Worm (Caenorhabditis elegans): ENCODE results near the gene Y105C5A.1270.

Gene Y105C5A.1270

DNA sequence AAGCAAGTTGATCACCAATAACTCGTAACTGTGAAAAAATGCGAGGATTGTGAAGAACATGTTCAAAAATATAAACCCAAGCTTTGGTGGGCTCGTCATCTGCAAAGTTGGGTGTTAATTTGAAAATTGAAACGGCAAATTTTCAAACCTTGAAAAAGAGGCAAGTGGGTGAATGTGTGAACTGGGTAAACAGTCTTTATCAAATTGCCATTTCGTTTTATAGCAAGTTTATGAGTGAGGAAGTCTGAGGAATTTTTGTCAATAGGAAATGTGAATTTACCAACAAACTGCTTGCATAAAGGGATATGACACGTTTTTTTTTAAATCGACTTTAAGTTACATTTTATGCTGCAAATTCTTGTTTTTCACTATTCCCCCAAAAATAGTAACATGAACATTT lies at the start of gene Y105C5A.1270:
TSS of gene Y105C5A.1270 (minus strand) at position 101 of the 400 bp plus-strand sequence.
- no peak for TF ChIP-seq sea-1 (GFP tag; conservative IDR thresholded peaks at IDR 0.05)
- TF ChIP-seq hmbx-1 (tag; optimal IDR thresholded peaks at IDR 0.05): no peak
- no peak for TF ChIP-seq hnd-1 (tag; optimal IDR thresholded peaks at IDR 0.05)
- no peak for TF ChIP-seq flt-1 (GFP tag; IDR thresholded peaks at IDR 0.05)
- TF ChIP-seq ets-7 (tag; optimal IDR thresholded peaks at IDR 0.05): no peak
- no peak for TF ChIP-seq F13C5.2 (tag; optimal IDR thresholded peaks at IDR 0.05)
- no peak for TF ChIP-seq hmg-4 (GFP tag; optimal IDR thresholded peaks at IDR 0.05)
- no peak for TF ChIP-seq ama-1 (optimal IDR thresholded peaks at IDR 0.05)
- no peak for TF ChIP-seq ceh-36 (tag; optimal IDR thresholded peaks at IDR 0.05)
- TF ChIP-seq tra-4 (tag; optimal IDR thresholded peaks at IDR 0.05): no peak
- TF ChIP-seq B0310.2 (tag; optimal IDR thresholded peaks at IDR 0.05): no peak
- no peak for TF ChIP-seq pes-1 (GFP tag; IDR thresholded peaks at IDR 0.05)
- no peak for TF ChIP-seq tbx-11 (GFP tag; IDR thresholded peaks at IDR 0.05)
- no peak for TF ChIP-seq scrt-1 (GFP tag; IDR thresholded peaks at IDR 0.05)

DNA sequence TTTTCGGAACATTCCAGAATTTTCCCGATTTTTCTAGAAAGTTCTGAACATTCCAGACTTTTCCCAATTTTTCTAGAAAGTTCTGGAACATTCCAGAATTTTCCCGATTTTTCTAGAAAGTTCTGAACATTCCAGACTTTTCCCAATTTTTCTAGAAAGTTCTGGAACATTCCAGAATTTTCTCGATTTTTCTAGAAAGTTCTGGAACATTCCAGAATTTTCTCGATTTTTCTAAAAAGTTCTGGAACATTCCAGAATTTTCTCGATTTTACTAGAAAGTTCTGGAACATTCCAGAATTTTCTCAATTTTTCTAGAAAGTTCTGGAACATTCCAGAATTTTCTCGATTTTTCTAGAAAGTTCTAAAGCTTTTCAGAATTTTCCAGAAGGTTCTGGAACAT lies 49.4 kb upstream of the Y105C5A.1270 start:
- peak; percentile 93 for TF ChIP-seq flt-1 (GFP tag; IDR thresholded peaks at IDR 0.05)
- peak; percentile 76 for TF ChIP-seq tbx-37 (GFP tag; conservative IDR thresholded peaks at IDR 0.05)
- peak; percentile 93 for TF ChIP-seq pes-1 (GFP tag; IDR thresholded peaks at IDR 0.05)

DNA sequence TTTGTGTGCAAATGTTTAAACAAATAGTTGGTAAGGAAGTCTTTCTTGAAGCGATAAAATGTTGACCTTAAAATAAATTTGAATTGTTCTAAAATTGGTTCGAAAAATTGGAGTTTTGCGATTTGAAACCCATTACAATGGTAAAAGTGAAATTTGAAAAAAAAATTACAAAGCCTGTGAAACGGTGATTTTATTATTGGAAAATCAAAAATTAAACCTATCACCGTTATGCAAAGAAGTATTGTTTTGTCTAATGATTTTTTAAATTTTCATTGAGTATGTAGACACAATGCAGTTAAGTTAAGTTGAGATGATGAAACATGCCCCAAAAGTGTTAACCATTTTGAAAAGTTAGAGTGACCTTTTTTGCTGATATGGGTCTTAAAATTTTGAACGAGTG lies 48.4 kb upstream of the Y105C5A.1270 start:
- TF ChIP-seq B0310.2 (tag; optimal IDR thresholded peaks at IDR 0.05) (no peak), hmg-4 (GFP tag; optimal IDR thresholded peaks at IDR 0.05) (no peak), tra-4 (tag; optimal IDR thresholded peaks at IDR 0.05) (no peak), ama-1 (optimal IDR thresholded peaks at IDR 0.05) (no peak), pes-1 (GFP tag; IDR thresholded peaks at IDR 0.05) (no peak), hmbx-1 (tag; optimal IDR thresholded peaks at IDR 0.05) (no peak), ceh-13 (GFP tag; optimal IDR thresholded peaks at IDR 0.05) (no peak), hnd-1 (tag; optimal IDR thresholded peaks at IDR 0.05) (no peak), aly-1 (tag; optimal IDR thresholded peaks at IDR 0.05) (no peak), F13C5.2 (tag; optimal IDR thresholded peaks at IDR 0.05) (no peak), tbx-11 (GFP tag; IDR thresholded peaks at IDR 0.05) (no peak), tbx-37 (GFP tag; conservative IDR thresholded peaks at IDR 0.05) (no peak), scrt-1 (GFP tag; IDR thresholded peaks at IDR 0.05) (no peak), ets-7 (tag; optimal IDR thresholded peaks at IDR 0.05) (no peak), ceh-36 (tag; optimal IDR thresholded peaks at IDR 0.05) (no peak), flt-1 (GFP tag; IDR thresholded peaks at IDR 0.05) (no peak), sea-1 (GFP tag; conservative IDR thresholded peaks at IDR 0.05) (no peak)

DNA sequence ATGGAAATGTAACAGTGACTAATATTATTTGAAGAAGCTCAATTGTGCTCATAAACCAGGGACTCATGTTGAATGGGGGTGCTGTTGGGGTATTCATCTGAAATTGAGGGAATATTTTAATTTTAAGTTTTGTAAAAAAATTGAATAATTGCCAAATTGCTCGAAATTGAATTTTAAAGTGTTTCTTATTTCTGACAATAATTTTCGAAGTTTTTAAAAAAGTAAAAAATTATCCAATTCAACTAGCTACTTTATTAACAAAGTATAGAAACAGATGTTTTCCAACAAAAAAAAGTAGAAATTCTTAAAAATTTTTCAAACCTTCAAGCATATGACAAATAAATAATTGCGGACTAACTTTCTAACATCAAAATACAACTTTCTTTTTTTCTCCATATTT lies 47.7 kb upstream of the Y105C5A.1270 start, which contains the start of gene srv-14:
TSS of gene srv-14 (minus strand) at position 101 of the 400 bp plus-strand sequence.
- TF ChIP-seq tra-4 (tag; optimal IDR thresholded peaks at IDR 0.05) (no peak), tbx-37 (GFP tag; conservative IDR thresholded peaks at IDR 0.05) (no peak), ets-7 (tag; optimal IDR thresholded peaks at IDR 0.05) (no peak), hnd-1 (tag; optimal IDR thresholded peaks at IDR 0.05) (no peak), flt-1 (GFP tag; IDR thresholded peaks at IDR 0.05) (no peak), hmbx-1 (tag; optimal IDR thresholded peaks at IDR 0.05) (no peak), ceh-13 (GFP tag; optimal IDR thresholded peaks at IDR 0.05) (no peak), aly-1 (tag; optimal IDR thresholded peaks at IDR 0.05) (no peak), B0310.2 (tag; optimal IDR thresholded peaks at IDR 0.05) (no peak), ama-1 (optimal IDR thresholded peaks at IDR 0.05) (no peak), ceh-36 (tag; optimal IDR thresholded peaks at IDR 0.05) (no peak)

DNA sequence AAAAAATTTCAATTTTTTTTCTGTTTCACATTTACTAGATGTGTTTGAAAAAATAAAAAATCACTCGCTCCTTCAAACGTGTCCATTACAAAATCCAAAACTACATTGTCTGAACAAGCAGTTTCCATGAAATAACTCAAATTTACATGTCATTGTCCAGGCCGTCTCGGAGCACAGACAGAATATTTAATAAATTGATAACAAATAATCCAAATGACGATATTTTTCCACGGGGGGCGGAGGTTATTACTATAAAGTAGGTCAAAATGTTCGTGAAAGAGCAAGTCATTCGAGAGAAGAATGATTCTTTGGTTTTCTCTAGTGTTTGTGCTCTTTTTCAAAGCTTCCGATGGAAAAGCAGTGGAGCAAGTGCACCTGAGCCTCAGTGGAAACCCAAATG lies 37.5 kb upstream of the Y105C5A.1270 start, which contains the start of gene Y105C5B.3:
TSS of gene Y105C5B.3 (plus strand) at position 301 of the 400 bp plus-strand sequence.
- TF ChIP-seq sea-1 (GFP tag; conservative IDR thresholded peaks at IDR 0.05): no peak
- no peak for TF ChIP-seq ama-1 (optimal IDR thresholded peaks at IDR 0.05)
- TF ChIP-seq ceh-36 (tag; optimal IDR thresholded peaks at IDR 0.05): no peak
- TF ChIP-seq hmg-4 (GFP tag; optimal IDR thresholded peaks at IDR 0.05): no peak
- no peak for TF ChIP-seq tbx-37 (GFP tag; conservative IDR thresholded peaks at IDR 0.05)
- TF ChIP-seq ceh-13 (GFP tag; optimal IDR thresholded peaks at IDR 0.05): no peak
- TF ChIP-seq ets-7 (tag; optimal IDR thresholded peaks at IDR 0.05): no peak
- TF ChIP-seq aly-1 (tag; optimal IDR thresholded peaks at IDR 0.05): no peak
- no peak for TF ChIP-seq scrt-1 (GFP tag; IDR thresholded peaks at IDR 0.05)
- no peak for TF ChIP-seq pes-1 (GFP tag; IDR thresholded peaks at IDR 0.05)
- TF ChIP-seq tra-4 (tag; optimal IDR thresholded peaks at IDR 0.05): no peak
- no peak for TF ChIP-seq B0310.2 (tag; optimal IDR thresholded peaks at IDR 0.05)
- TF ChIP-seq tbx-11 (GFP tag; IDR thresholded peaks at IDR 0.05): no peak
- no peak for TF ChIP-seq F13C5.2 (tag; optimal IDR thresholded peaks at IDR 0.05)
- no peak for TF ChIP-seq hnd-1 (tag; optimal IDR thresholded peaks at IDR 0.05)
- TF ChIP-seq flt-1 (GFP tag; IDR thresholded peaks at IDR 0.05): no peak
- TF ChIP-seq hmbx-1 (tag; optimal IDR thresholded peaks at IDR 0.05): no peak

DNA sequence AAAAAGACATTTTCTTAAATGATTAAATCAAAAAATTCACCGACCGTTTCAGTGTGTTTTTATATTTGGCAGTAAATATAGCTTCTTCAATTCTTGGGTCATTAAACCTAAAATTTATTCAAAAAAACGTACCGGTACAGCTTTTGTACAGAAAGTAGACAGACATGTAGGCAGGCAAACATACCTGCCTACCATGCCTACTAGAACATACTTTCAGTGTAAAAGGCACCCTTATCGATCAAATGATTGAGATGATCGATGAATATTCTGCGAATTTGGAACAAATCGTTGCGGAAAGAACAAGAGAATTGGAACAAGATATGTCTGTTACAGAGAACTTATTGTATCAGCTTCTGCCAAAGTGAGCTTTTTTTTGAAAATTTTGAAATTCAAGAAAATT lies 33.7 kb upstream of the Y105C5A.1270 start:
- TF ChIP-seq hnd-1 (tag; optimal IDR thresholded peaks at IDR 0.05) (no peak), ets-7 (tag; optimal IDR thresholded peaks at IDR 0.05) (no peak), ceh-36 (tag; optimal IDR thresholded peaks at IDR 0.05) (no peak), pes-1 (GFP tag; IDR thresholded peaks at IDR 0.05) (no peak), ceh-13 (GFP tag; optimal IDR thresholded peaks at IDR 0.05) (no peak), hmg-4 (GFP tag; optimal IDR thresholded peaks at IDR 0.05) (no peak), flt-1 (GFP tag; IDR thresholded peaks at IDR 0.05) (no peak), tbx-11 (GFP tag; IDR thresholded peaks at IDR 0.05) (no peak), sea-1 (GFP tag; conservative IDR thresholded peaks at IDR 0.05) (no peak), tbx-37 (GFP tag; conservative IDR thresholded peaks at IDR 0.05) (no peak), ama-1 (optimal IDR thresholded peaks at IDR 0.05) (no peak), tra-4 (tag; optimal IDR thresholded peaks at IDR 0.05) (no peak), aly-1 (tag; optimal IDR thresholded peaks at IDR 0.05) (no peak), B0310.2 (tag; optimal IDR thresholded peaks at IDR 0.05) (no peak), hmbx-1 (tag; optimal IDR thresholded peaks at IDR 0.05) (no peak), F13C5.2 (tag; optimal IDR thresholded peaks at IDR 0.05) (no peak), scrt-1 (GFP tag; IDR thresholded peaks at IDR 0.05) (no peak)

DNA sequence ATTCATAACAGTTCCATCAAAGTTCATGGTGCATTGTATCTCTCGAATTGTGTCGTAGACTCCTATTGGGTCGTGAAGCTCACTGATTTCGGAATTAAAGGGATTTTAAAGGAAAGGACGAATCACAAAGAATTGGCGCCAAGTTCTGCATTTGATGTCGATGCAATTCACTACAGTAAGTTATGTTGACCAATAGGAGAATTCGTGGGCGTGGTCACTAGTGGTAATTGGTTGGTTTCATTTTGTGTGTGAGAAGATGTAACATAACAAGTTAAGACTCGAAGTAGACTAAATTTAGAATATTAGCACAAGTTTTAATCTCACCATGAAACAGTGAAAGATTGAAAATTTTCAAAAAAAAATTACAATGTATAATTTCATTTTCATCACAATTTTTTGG lies 31.8 kb upstream of the Y105C5A.1270 start:
- TF ChIP-seq tbx-37 (GFP tag; conservative IDR thresholded peaks at IDR 0.05) (no peak), ama-1 (optimal IDR thresholded peaks at IDR 0.05) (no peak), hmbx-1 (tag; optimal IDR thresholded peaks at IDR 0.05) (no peak), hnd-1 (tag; optimal IDR thresholded peaks at IDR 0.05) (no peak), flt-1 (GFP tag; IDR thresholded peaks at IDR 0.05) (no peak), hmg-4 (GFP tag; optimal IDR thresholded peaks at IDR 0.05) (no peak), aly-1 (tag; optimal IDR thresholded peaks at IDR 0.05) (no peak), B0310.2 (tag; optimal IDR thresholded peaks at IDR 0.05) (no peak), tra-4 (tag; optimal IDR thresholded peaks at IDR 0.05) (no peak), ceh-36 (tag; optimal IDR thresholded peaks at IDR 0.05) (no peak), tbx-11 (GFP tag; IDR thresholded peaks at IDR 0.05) (no peak), ceh-13 (GFP tag; optimal IDR thresholded peaks at IDR 0.05) (no peak), scrt-1 (GFP tag; IDR thresholded peaks at IDR 0.05) (no peak), F13C5.2 (tag; optimal IDR thresholded peaks at IDR 0.05) (no peak), sea-1 (GFP tag; conservative IDR thresholded peaks at IDR 0.05) (no peak)
